Worm (Caenorhabditis elegans): ENCODE data around the gene nsun-1.

nsun-1 gene

ce11 chrII:475890-476420, at the start of gene nsun-1:
Gene nsun-1, minus strand, starts transcription at chrII:475940.
- TF ChIP-seq sea-2 (GFP tag; optimal IDR thresholded peaks at IDR 0.05) (no peak), tbx-2 (tag; optimal IDR thresholded peaks at IDR 0.05) (no peak), nhr-25 (tag; optimal IDR thresholded peaks at IDR 0.05) (peak; percentile 31), egl-5 (tag; optimal IDR thresholded peaks at IDR 0.05) (peak; percentile 28), zag-1 (tag; optimal IDR thresholded peaks at IDR 0.05) (no peak), nhr-12 (tag; optimal IDR thresholded peaks at IDR 0.05) (no peak), lin-15B (tag; optimal IDR thresholded peaks at IDR 0.05) (peak; percentile 88), nhr-23 (tag; optimal IDR thresholded peaks at IDR 0.05) (peak; percentile 24), ztf-11 (tag; optimal IDR thresholded peaks at IDR 0.05) (no peak), nfya-1 (tag; optimal IDR thresholded peaks at IDR 0.05; ENCODE audit: insufficient read depth) (peak; percentile 64), lin-39 (tag; optimal IDR thresholded peaks at IDR 0.05) (peak; percentile 31), pha-4 (tag; optimal IDR thresholded peaks at IDR 0.05) (peak; percentile 43), hmg-11 (tag; optimal IDR thresholded peaks at IDR 0.05) (peak; percentile 21), elt-2 (tag; optimal IDR thresholded peaks at IDR 0.05) (peak; percentile 12), skn-1 (tag; optimal IDR thresholded peaks at IDR 0.05) (peak; percentile 19), ceh-28 (tag; optimal IDR thresholded peaks at IDR 0.05) (peak; percentile 33), aly-2 (tag; optimal IDR thresholded peaks at IDR 0.05) (no peak)

ce11 chrII:522302-522701, 46.6 kb upstream of the nsun-1 start, which contains the start of gene slc-36.2:
Gene slc-36.2, plus strand, starts transcription at chrII:522602.
- TF ChIP-seq ama-1 (optimal IDR thresholded peaks at IDR 0.05) (no peak), fos-1 (tag; optimal IDR thresholded peaks at IDR 0.05) (no peak), eor-1 (tag; optimal IDR thresholded peaks at IDR 0.05) (no peak), nhr-67 (tag; optimal IDR thresholded peaks at IDR 0.05) (no peak), nhr-12 (tag; optimal IDR thresholded peaks at IDR 0.05) (no peak), nfya-1 (tag; optimal IDR thresholded peaks at IDR 0.05; ENCODE audit: insufficient read depth) (no peak), mdl-1 (tag; optimal IDR thresholded peaks at IDR 0.05) (no peak), egl-5 (tag; optimal IDR thresholded peaks at IDR 0.05) (no peak)

ce11 chrII:521720-522119, 46.0 kb upstream of the nsun-1 start:
- TF ChIP-seq ceh-82 (tag; optimal IDR thresholded peaks at IDR 0.05) (no peak), nhr-67 (tag; optimal IDR thresholded peaks at IDR 0.05) (no peak), skn-1 (tag; optimal IDR thresholded peaks at IDR 0.05) (no peak), sea-2 (GFP tag; optimal IDR thresholded peaks at IDR 0.05) (no peak), pqm-1 (tag; optimal IDR thresholded peaks at IDR 0.05) (peak; percentile 82), pha-4 (tag; optimal IDR thresholded peaks at IDR 0.05) (peak; percentile 7), ZK546.5 (tag; optimal IDR thresholded peaks at IDR 0.05) (no peak), fkh-10 (GFP tag; optimal IDR thresholded peaks at IDR 0.05) (no peak), lin-15B (tag; optimal IDR thresholded peaks at IDR 0.05) (no peak), elt-2 (tag; optimal IDR thresholded peaks at IDR 0.05) (peak; percentile 83), nhr-25 (tag; optimal IDR thresholded peaks at IDR 0.05) (no peak), tbx-2 (tag; optimal IDR thresholded peaks at IDR 0.05) (no peak)

- TF ChIP-seq hmg-11 (tag; optimal IDR thresholded peaks at IDR 0.05) (no peak), fkh-2 (tag; optimal IDR thresholded peaks at IDR 0.05) (no peak), nfya-1 (tag; optimal IDR thresholded peaks at IDR 0.05; ENCODE audit: insufficient read depth) (peak; percentile 94), aly-2 (tag; optimal IDR thresholded peaks at IDR 0.05) (no peak)
Measured at ce11 chrII:515765-516164, 40.0 kb upstream of the nsun-1 start, which contains the start of gene mab-9. Gene mab-9, plus strand, starts transcription at chrII:516024.

ce11 chrII:512630-513029, 36.9 kb upstream of the nsun-1 start:
- no peak for TF ChIP-seq ama-1 (optimal IDR thresholded peaks at IDR 0.05)
- peak; percentile 53 for TF ChIP-seq elt-1 (tag; optimal IDR thresholded peaks at IDR 0.05)
- TF ChIP-seq lin-39 (tag; optimal IDR thresholded peaks at IDR 0.05) = peak; percentile 4

ce11 chrII:511968-512367, 36.2 kb upstream of the nsun-1 start:
- TF ChIP-seq lin-15B (tag; optimal IDR thresholded peaks at IDR 0.05) (no peak), elt-1 (tag; optimal IDR thresholded peaks at IDR 0.05) (peak; percentile 70)

ce11 chrII:509230-509629, 33.5 kb upstream of the nsun-1 start, which contains the start of gene srh-105:
Gene srh-105, minus strand, starts transcription at chrII:509330.
- TF ChIP-seq aly-2 (tag; optimal IDR thresholded peaks at IDR 0.05) = no peak
- TF ChIP-seq ztf-4 (tag; optimal IDR thresholded peaks at IDR 0.05) = no peak
- TF ChIP-seq fkh-10 (GFP tag; optimal IDR thresholded peaks at IDR 0.05) = no peak
- TF ChIP-seq unc-62 (GFP tag; optimal IDR thresholded peaks at IDR 0.05) = no peak
- no peak for TF ChIP-seq nhr-67 (tag; optimal IDR thresholded peaks at IDR 0.05)
- TF ChIP-seq sea-2 (GFP tag; optimal IDR thresholded peaks at IDR 0.05) = no peak
- TF ChIP-seq hmg-11 (tag; optimal IDR thresholded peaks at IDR 0.05) = no peak
- no peak for TF ChIP-seq nhr-76 (tag; optimal IDR thresholded peaks at IDR 0.05)
- TF ChIP-seq jun-1 (tag; optimal IDR thresholded peaks at IDR 0.05) = no peak
- no peak for TF ChIP-seq egl-5 (tag; optimal IDR thresholded peaks at IDR 0.05)
- TF ChIP-seq daf-12 (tag; optimal IDR thresholded peaks at IDR 0.05) = no peak
- no peak for TF ChIP-seq lin-39 (tag; optimal IDR thresholded peaks at IDR 0.05)
- TF ChIP-seq nhr-237 (tag; optimal IDR thresholded peaks at IDR 0.05) = no peak
- TF ChIP-seq elt-3 (tag; optimal IDR thresholded peaks at IDR 0.05) = no peak
- no peak for TF ChIP-seq pha-4 (tag; optimal IDR thresholded peaks at IDR 0.05)
- no peak for TF ChIP-seq nhr-11 (tag; optimal IDR thresholded peaks at IDR 0.05)

Data from whole organism, L3 larva.